Fruit fly (Drosophila melanogaster): Measurements from ENCODE around the gene CG14050.

The CG14050 gene

DNA sequence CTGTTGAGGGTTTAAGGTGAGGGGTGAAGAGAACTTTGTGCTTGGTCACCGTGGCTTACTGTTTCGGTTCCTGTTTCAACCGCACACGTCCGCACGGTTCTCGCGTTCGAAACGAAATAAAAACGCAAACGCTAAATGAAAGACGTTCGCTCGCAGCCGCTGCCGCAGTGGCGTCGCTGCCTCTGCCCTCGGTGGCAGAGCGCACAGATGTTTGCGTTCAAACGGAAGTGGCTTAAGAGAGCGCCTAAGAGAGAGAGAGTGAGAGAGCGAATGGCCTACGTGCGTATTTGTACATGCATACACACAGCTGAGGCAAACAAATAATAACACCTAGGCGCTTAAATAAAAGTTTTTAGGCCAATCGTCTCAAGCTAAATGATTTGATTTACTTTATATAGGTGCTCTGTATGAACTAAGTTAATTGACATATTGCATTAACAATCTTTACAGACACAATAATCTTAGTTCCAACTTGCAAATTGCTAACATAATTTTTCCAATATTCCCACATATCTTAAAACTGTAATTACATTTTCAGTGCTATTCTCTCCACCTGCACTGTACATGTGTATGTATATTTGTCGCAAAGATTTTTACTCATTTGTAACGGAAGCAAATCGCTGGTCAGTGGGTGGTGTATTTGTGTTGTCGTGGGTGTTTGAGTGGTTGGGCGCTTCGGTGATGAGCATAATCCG lies 32.6 kb downstream of the CG14050 start, which contains the start of gene CG2865 (continued):
- TF ChIP-seq Sox102F (GFP tag; optimal IDR thresholded peaks at IDR 0.05) (peak; percentile 93), CG18011 (GFP tag; optimal IDR thresholded peaks at IDR 0.05) (peak; percentile 80), Sin3A (optimal IDR thresholded peaks at IDR 0.05) (no peak), dysf (GFP tag; IDR thresholded peaks at IDR 0.05) (peak; percentile 95), tin (GFP tag; optimal IDR thresholded peaks at IDR 0.05) (peak; percentile 87), sug (tag; optimal IDR thresholded peaks at IDR 0.05) (peak; percentile 96), CkIIα-i1 (GFP tag; IDR thresholded peaks at IDR 0.05) (0 out of 2 replicates have a peak, but pooled peaks have one; percentile 7), CoRest (tag; optimal IDR thresholded peaks at IDR 0.05) (peak; percentile 97), sqz (GFP tag; optimal IDR thresholded peaks at IDR 0.05) (peak; percentile 95), Hsf (GFP tag; optimal IDR thresholded peaks at IDR 0.05) (peak; percentile 94), CG4328 (GFP tag; optimal IDR thresholded peaks at IDR 0.05) (peak; percentile 95), HLHmδ (GFP tag; optimal IDR thresholded peaks at IDR 0.05) (peak; percentile 53), emc (GFP tag; optimal IDR thresholded peaks at IDR 0.05) (peak; percentile 67), Optix (GFP tag; IDR thresholded peaks at IDR 0.05) (0 out of 3 replicates have a peak, but pooled peaks have one; percentile 54), klu (GFP tag; IDR thresholded peaks at IDR 0.05) (peak; percentile 85), CG33557 (GFP tag; optimal IDR thresholded peaks at IDR 0.05) (peak; percentile 93), Awh (GFP tag; IDR thresholded peaks at IDR 0.05) (peak; percentile 67; the same call in 1 of the 2 replicates), CG6854 (GFP tag; optimal IDR thresholded peaks at IDR 0.05) (peak; percentile 93), CG6175 (GFP tag; IDR thresholded peaks at IDR 0.05) (peak; percentile 69; the same call in 2 of the 3 replicates), pb (GFP tag; optimal IDR thresholded peaks at IDR 0.05) (peak; percentile 83), Med (GFP tag) (peak; percentile 98), CG1529 (GFP tag; optimal IDR thresholded peaks at IDR 0.05) (peak; percentile 93), dan (GFP tag; IDR thresholded peaks at IDR 0.05) (no peak; the same call in 1 of the 2 replicates), chm (GFP tag; IDR thresholded peaks at IDR 0.05) (peak; percentile 86), CG2875 (GFP tag; optimal IDR thresholded peaks at IDR 0.05) (peak; percentile 90), tup (GFP tag; optimal IDR thresholded peaks at IDR 0.05) (peak; percentile 70), CG7987 (GFP tag; optimal IDR thresholded peaks at IDR 0.05) (peak; percentile 85), so (GFP tag; IDR thresholded peaks at IDR 0.05) (peak; percentile 90), CG2712 (tag; optimal IDR thresholded peaks at IDR 0.05) (peak; percentile 96), CG34422 (GFP tag; IDR thresholded peaks at IDR 0.05) (peak; percentile 77; the same call in 2 of the 3 replicates), CG12391 (tag; optimal IDR thresholded peaks at IDR 0.05) (peak; percentile 96), jing (GFP tag; optimal IDR thresholded peaks at IDR 0.05) (peak; percentile 85), CG13123 (GFP tag; optimal IDR thresholded peaks at IDR 0.05) (peak; percentile 76), dimm (GFP tag; IDR thresholded peaks at IDR 0.05) (peak; percentile 61; the same call in 1 of the 2 replicates), chn (GFP tag; optimal IDR thresholded peaks at IDR 0.05) (peak; percentile 81), btn (GFP tag; optimal IDR thresholded peaks at IDR 0.05) (peak; percentile 68), row (GFP tag; IDR thresholded peaks at IDR 0.05) (peak; percentile 98), CG17328 (GFP tag; IDR thresholded peaks at IDR 0.05) (peak; percentile 66), dpn (GFP tag; optimal IDR thresholded peaks at IDR 0.05) (peak; percentile 92 to 94), E2f2 (GFP tag; IDR thresholded peaks at IDR 0.05) (peak; percentile 73), Lpt (GFP tag; optimal IDR thresholded peaks at IDR 0.05) (no peak), B-H2 (GFP tag; optimal IDR thresholded peaks at IDR 0.05) (peak; percentile 96), CG11085 (GFP tag; IDR thresholded peaks at IDR 0.05) (peak; percentile 41; the same call in 1 of the 2 replicates), CG4360 (GFP tag; IDR thresholded peaks at IDR 0.05) (peak; percentile 48), unc-4 (GFP tag; IDR thresholded peaks at IDR 0.05; ENCODE audit: partially characterized antibody) (peak; percentile 45; the same call in 1 of the 2 replicates), sim (GFP tag; IDR thresholded peaks at IDR 0.05) (peak; percentile 77; the same call in 1 of the 2 replicates), ato (GFP tag; IDR thresholded peaks at IDR 0.05; ENCODE audit: partially characterized antibody) (no peak), Atf3 (GFP tag; optimal IDR thresholded peaks at IDR 0.05) (peak; percentile 77), corto (GFP tag; optimal IDR thresholded peaks at IDR 0.05) (peak; percentile 84), unpg (GFP tag; optimal IDR thresholded peaks at IDR 0.05) (peak; percentile 95)
